Fruit fly (Drosophila melanogaster): Measurements from ENCODE around the gene CG1607.

The CG1607 gene

dm6 chr3R:31381861-31382260 is at the start of gene CG1607:
Gene CG1607 (plus strand): TSS chr3R:31382109.
- no peak for TF ChIP-seq noc (tag; optimal IDR thresholded peaks at IDR 0.05)

- no peak for TF ChIP-seq noc (tag; optimal IDR thresholded peaks at IDR 0.05)
These were observed 45.6 kb upstream of the CG1607 start for dm6 chr3R:31336291-31336690.

- TF ChIP-seq noc (tag; optimal IDR thresholded peaks at IDR 0.05): no peak
These were observed 42.1 kb upstream of the CG1607 start for dm6 chr3R:31339818-31340217.

- no peak for TF ChIP-seq noc (tag; optimal IDR thresholded peaks at IDR 0.05)
These were observed 41.1 kb upstream of the CG1607 start for dm6 chr3R:31340769-31341168.

dm6 chr3R:31342574-31342973 is 39.3 kb upstream of the CG1607 start:
- no peak for TF ChIP-seq noc (tag; optimal IDR thresholded peaks at IDR 0.05)

- no peak for TF ChIP-seq noc (tag; optimal IDR thresholded peaks at IDR 0.05)
These were observed 36.3 kb upstream of the CG1607 start for dm6 chr3R:31345626-31346025.

dm6 chr3R:31346657-31347056 is 35.3 kb upstream of the CG1607 start:
- TF ChIP-seq noc (tag; optimal IDR thresholded peaks at IDR 0.05): no peak

dm6 chr3R:31363615-31364014 is 18.3 kb upstream of the CG1607 start:
- TF ChIP-seq noc (tag; optimal IDR thresholded peaks at IDR 0.05): no peak

dm6 chr3R:31369054-31369453 is 12.9 kb upstream of the CG1607 start:
- no peak for TF ChIP-seq noc (tag; optimal IDR thresholded peaks at IDR 0.05)

dm6 chr3R:31370204-31370603 is 11.7 kb upstream of the CG1607 start:
- TF ChIP-seq noc (tag; optimal IDR thresholded peaks at IDR 0.05): no peak

- no peak for TF ChIP-seq noc (tag; optimal IDR thresholded peaks at IDR 0.05)
These were observed 9.8 kb upstream of the CG1607 start, which contains the start of gene gskt for dm6 chr3R:31372127-31372526. Gene gskt (plus strand): TSS chr3R:31372427.

dm6 chr3R:31380489-31380888 is 1.4 kb upstream of the CG1607 start:
- TF ChIP-seq noc (tag; optimal IDR thresholded peaks at IDR 0.05): no peak

- no peak for TF ChIP-seq noc (tag; optimal IDR thresholded peaks at IDR 0.05)
These were observed 657 bp upstream of the CG1607 start for dm6 chr3R:31381216-31381688.

- TF ChIP-seq noc (tag; optimal IDR thresholded peaks at IDR 0.05): peak; percentile 93
These were observed 2.2 kb downstream of the CG1607 start for dm6 chr3R:31384108-31384507.

- no peak for TF ChIP-seq noc (tag; optimal IDR thresholded peaks at IDR 0.05)
These were observed 4.0 kb downstream of the CG1607 start for dm6 chr3R:31385820-31386330.

dm6 chr3R:31393427-31393826 is 11.5 kb downstream of the CG1607 start, which contains the start of gene CG31204:
Gene CG31204 (minus strand): TSS chr3R:31393527.
- TF ChIP-seq noc (tag; optimal IDR thresholded peaks at IDR 0.05): no peak

- no peak for TF ChIP-seq noc (tag; optimal IDR thresholded peaks at IDR 0.05)
These were observed 13.4 kb downstream of the CG1607 start, which contains the start of the genes Ugt35D1 and Gcn2 for dm6 chr3R:31395222-31395831. Gene Ugt35D1 (minus strand): TSS chr3R:31395304. Gene Gcn2 (plus strand): TSS chr3R:31395660.
